Fruit fly (Drosophila melanogaster) whole organism, prepupa: Measurements from ENCODE around the gene IntS14.

ENCODE experiments used
- Blimp-1 ChIP-seq: fragments of 200-800 bp; sonication (Bioruptor generic); optimal IDR thresholded peaks from 3 replicates; lab custom pipeline; 2017; ENCODE audit warnings: missing biosample characterization, missing genetic modification characterization, mild to moderate bottlenecking, moderate library complexity, missing genetic modification reagents
- CG10669 ChIP-seq: fragments of 200-800 bp; sonication (Bioruptor generic); optimal IDR thresholded peaks from 3 replicates; lab custom pipeline; 2018; ENCODE audit warnings: missing biosample characterization, mild to moderate bottlenecking, missing genetic modification characterization, moderate library complexity
- CG11294 ChIP-seq: fragments of 200-800 bp; sonication (Bioruptor generic); IDR thresholded peaks from 2 replicates; pipeline ENCODE4 v1.3.6; 2022; ENCODE audit warnings: missing biosample characterization, missing genetic modification characterization
- CG11902 ChIP-seq: fragments of 200-800 bp; sonication (Bioruptor generic); optimal IDR thresholded peaks from 3 replicates; lab custom pipeline; 2016; ENCODE audit warnings: missing biosample characterization, missing genetic modification characterization
- CG15336 ChIP-seq: fragments of 200-800 bp; sonication (Bioruptor generic); IDR thresholded peaks from 2 replicates; pipeline ENCODE4 v1.3.6; 2022; ENCODE audit warnings: missing biosample characterization, missing genetic modification characterization
- CG1621 ChIP-seq: fragments of 200-800 bp; sonication (Bioruptor generic); optimal IDR thresholded peaks from 3 replicates; lab custom pipeline; 2018; ENCODE audit warnings: missing biosample characterization, mild to moderate bottlenecking, missing genetic modification characterization
- CG16779 ChIP-seq: fragments of 200-800 bp; sonication (Bioruptor generic); optimal IDR thresholded peaks from 3 replicates; lab custom pipeline; 2017; ENCODE audit warnings: missing biosample characterization, mild to moderate bottlenecking, missing genetic modification characterization
- CG3032 ChIP-seq: fragments of 200-800 bp; optimal IDR thresholded peaks from 2 replicates; lab custom pipeline; 2019; ENCODE audit warnings: missing biosample characterization, mild to moderate bottlenecking, missing genetic modification characterization, moderate library complexity
- CG31627 ChIP-seq: fragments of 200-800 bp; sonication (Bioruptor generic); optimal IDR thresholded peaks from 3 replicates; lab custom pipeline; 2016; ENCODE audit warnings: missing biosample characterization, missing genetic modification characterization
- CG32006 ChIP-seq: fragments of 200-800 bp; sonication (Bioruptor generic); optimal IDR thresholded peaks from 3 replicates; lab custom pipeline; 2017; ENCODE audit warnings: missing biosample characterization, mild to moderate bottlenecking, missing genetic modification characterization
- CG34406 ChIP-seq: fragments of 200-800 bp; sonication (Bioruptor generic); optimal IDR thresholded peaks from 3 replicates; lab custom pipeline; 2016; ENCODE audit warnings: missing biosample characterization, missing genetic modification characterization
- CG3919 ChIP-seq: fragments of 200-800 bp; sonication (Bioruptor generic); optimal IDR thresholded peaks from 3 replicates; lab custom pipeline; 2016; ENCODE audit warnings: missing biosample characterization, missing genetic modification characterization
- CG4318 ChIP-seq: fragments of 200-800 bp; sonication (Bioruptor generic); optimal IDR thresholded peaks from 3 replicates; lab custom pipeline; 2017; ENCODE audit warnings: missing biosample characterization, mild to moderate bottlenecking, missing genetic modification characterization
- CG6792 ChIP-seq: fragments of 200-800 bp; sonication (Bioruptor generic); optimal IDR thresholded peaks from 3 replicates; lab custom pipeline; 2016; ENCODE audit warnings: missing biosample characterization, missing genetic modification characterization
- CG6808 ChIP-seq: fragments of 200-800 bp; sonication (Bioruptor generic); optimal IDR thresholded peaks from 3 replicates; lab custom pipeline; 2017; ENCODE audit warnings: missing biosample characterization, missing genetic modification characterization, mild to moderate bottlenecking, moderate library complexity, missing genetic modification reagents
- CG6854 ChIP-seq: fragments of 200-800 bp; sonication (Bioruptor generic); optimal IDR thresholded peaks from 2 replicates; lab custom pipeline; 2017; ENCODE audit warnings: missing biosample characterization, mild to moderate bottlenecking, missing genetic modification characterization
- CG7368 ChIP-seq: fragments of 200-800 bp; sonication (Bioruptor generic); optimal IDR thresholded peaks from 3 replicates; lab custom pipeline; 2016; ENCODE audit warnings: missing biosample characterization, missing genetic modification characterization
- CG8119 ChIP-seq: fragments of 200-800 bp; sonication (Bioruptor generic); IDR thresholded peaks from 3 replicates; pipeline ENCODE4 v1.3.6; 2022; ENCODE audit warnings: missing biosample characterization, missing genetic modification characterization
- CG8319 ChIP-seq: fragments of 200-800 bp; sonication (Bioruptor generic); optimal IDR thresholded peaks from 3 replicates; lab custom pipeline; 2016; ENCODE audit warnings: missing biosample characterization, missing genetic modification characterization
- CG8632 ChIP-seq: fragments of 200-800 bp; sonication (Bioruptor generic); optimal IDR thresholded peaks from 3 replicates; lab custom pipeline; 2016; ENCODE audit warnings: missing biosample characterization, missing genetic modification characterization
- CG9139 ChIP-seq: fragments of 200-800 bp; sonication (Bioruptor generic); optimal IDR thresholded peaks from 3 replicates; lab custom pipeline; 2017; ENCODE audit warnings: missing biosample characterization, mild to moderate bottlenecking, missing genetic modification characterization
- Eip75B ChIP-seq: fragments of 200-800 bp; sonication (Bioruptor generic); optimal IDR thresholded peaks from 3 replicates; lab custom pipeline; 2016; ENCODE audit warnings: missing biosample characterization, missing genetic modification characterization
- Eip78C ChIP-seq: fragments of 200-800 bp; sonication (Bioruptor generic); peaks from one replicate; lab custom pipeline; 2016; ENCODE audit warnings: missing biosample characterization, missing genetic modification characterization
- Eip93F ChIP-seq: fragments of 200-800 bp; sonication (Bioruptor generic); optimal IDR thresholded peaks from 2 replicates; lab custom pipeline; 2016; ENCODE audit warnings: missing biosample characterization, mild to moderate bottlenecking, missing genetic modification characterization
- Ets21C ChIP-seq: fragments of 200-800 bp; sonication (Bioruptor generic); optimal IDR thresholded peaks from 3 replicates; lab custom pipeline; 2016; ENCODE audit warnings: missing biosample characterization, missing genetic modification characterization
- Ets96B ChIP-seq: fragments of 200-800 bp; optimal IDR thresholded peaks from 2 replicates; lab custom pipeline; 2019; ENCODE audit warnings: missing biosample characterization, mild to moderate bottlenecking, missing genetic modification characterization, moderate library complexity
- Gug ChIP-seq: fragments of 200-800 bp; sonication (Bioruptor generic); IDR thresholded peaks from 2 replicates; pipeline ENCODE4 v1.3.6; 2022; ENCODE audit warnings: missing biosample characterization, missing genetic modification characterization
- Hr38 ChIP-seq: sonication (Bioruptor generic); optimal IDR thresholded peaks from 2 replicates; lab custom pipeline; 2016; ENCODE audit warnings: missing biosample characterization, missing genetic modification characterization
- Hr39 ChIP-seq: fragments of 200-800 bp; sonication (Bioruptor generic); optimal IDR thresholded peaks from 2 replicates; lab custom pipeline; 2016; ENCODE audit warnings: missing biosample characterization, missing genetic modification characterization
- Hr4 ChIP-seq: fragments of 200-800 bp; sonication (Bioruptor generic); optimal IDR thresholded peaks from 3 replicates; lab custom pipeline; 2016; ENCODE audit warnings: missing biosample characterization, missing genetic modification characterization
- Met ChIP-seq: fragments of 200-800 bp; sonication (Bioruptor generic); optimal IDR thresholded peaks from 3 replicates; lab custom pipeline; 2016; ENCODE audit warnings: missing biosample characterization, missing genetic modification characterization
- OdsH ChIP-seq: fragments of 200-800 bp; sonication (Bioruptor generic); optimal IDR thresholded peaks from 3 replicates; lab custom pipeline; 2016; ENCODE audit warnings: missing biosample characterization, missing genetic modification characterization
- Smox ChIP-seq: fragments of 200-800 bp; sonication (Bioruptor generic); optimal IDR thresholded peaks from 3 replicates; lab custom pipeline; 2016; ENCODE audit warnings: missing biosample characterization, missing genetic modification characterization
- Sox102F ChIP-seq: fragments of 200-800 bp; sonication (Bioruptor generic); optimal IDR thresholded peaks from 2 replicates; lab custom pipeline; 2016; ENCODE audit warnings: missing biosample characterization, mild to moderate bottlenecking, missing genetic modification characterization
- Sox14 ChIP-seq: fragments of 200-800 bp; sonication (Bioruptor generic); optimal IDR thresholded peaks from 3 replicates; lab custom pipeline; 2016; ENCODE audit warnings: missing biosample characterization, missing genetic modification characterization
- achi ChIP-seq: fragments of 200-800 bp; sonication (Bioruptor generic); optimal IDR thresholded peaks from 3 replicates; lab custom pipeline; 2016; ENCODE audit warnings: missing biosample characterization, missing genetic modification characterization
- acj6 ChIP-seq: fragments of 200-800 bp; sonication (Bioruptor generic); optimal IDR thresholded peaks from 3 replicates; lab custom pipeline; 2016; ENCODE audit warnings: missing biosample characterization, missing genetic modification characterization
- cyc ChIP-seq: fragments of 200-800 bp; sonication (Bioruptor generic); optimal IDR thresholded peaks from 3 replicates; lab custom pipeline; 2016; ENCODE audit warnings: missing biosample characterization, missing genetic modification characterization
- dac ChIP-seq: fragments of 200-800 bp; sonication (Bioruptor generic); optimal IDR thresholded peaks from 2 replicates; lab custom pipeline; 2017; ENCODE audit warnings: missing biosample characterization, mild to moderate bottlenecking, missing genetic modification characterization
- dsx ChIP-seq: fragments of 200-800 bp; optimal IDR thresholded peaks from 3 replicates; lab custom pipeline; 2019; ENCODE audit warnings: missing biosample characterization, mild to moderate bottlenecking, missing genetic modification characterization, moderate library complexity; ENCODE audit not compliant: poor library complexity, severe bottlenecking
- esn ChIP-seq: fragments of 200-800 bp; sonication (Bioruptor generic); optimal IDR thresholded peaks from 2 replicates; lab custom pipeline; 2016; ENCODE audit warnings: missing biosample characterization, mild to moderate bottlenecking, missing genetic modification characterization, moderate library complexity
- fd59A ChIP-seq: fragments of 200-800 bp; sonication (Bioruptor generic); optimal IDR thresholded peaks from 2 replicates; lab custom pipeline; 2017; ENCODE audit warnings: missing biosample characterization, mild to moderate bottlenecking, missing genetic modification characterization, missing genetic modification reagents
- fd85E ChIP-seq: fragments of 200-800 bp; sonication (Bioruptor generic); optimal IDR thresholded peaks from 3 replicates; lab custom pipeline; 2016; ENCODE audit warnings: missing biosample characterization, missing genetic modification characterization
- fkh ChIP-seq: fragments of 200-800 bp; sonication (Bioruptor generic); optimal IDR thresholded peaks from 3 replicates; lab custom pipeline; 2017; ENCODE audit warnings: missing biosample characterization, mild to moderate bottlenecking, missing genetic modification characterization, moderate library complexity
- lz ChIP-seq: fragments of 200-800 bp; sonication (Bioruptor generic); optimal IDR thresholded peaks from 3 replicates; lab custom pipeline; 2016; ENCODE audit warnings: missing biosample characterization, missing genetic modification characterization
- net ChIP-seq: fragments of 200-800 bp; sonication (Bioruptor generic); optimal IDR thresholded peaks from 3 replicates; lab custom pipeline; 2016; ENCODE audit warnings: missing biosample characterization, missing genetic modification characterization
- spab ChIP-seq: fragments of 200-800 bp; sonication (Bioruptor generic); optimal IDR thresholded peaks from 2 replicates; lab custom pipeline; 2017; ENCODE audit warnings: missing biosample characterization, mild to moderate bottlenecking, missing genetic modification characterization, missing genetic modification reagents
- ss ChIP-seq, 2 experiments: fragments of 200-800 bp; sonication (Bioruptor generic); optimal IDR thresholded peaks; 2 replicates in 1 of 2; 3 replicates in 1 of 2; lab custom pipeline; 2017 to 2018; ENCODE audit warnings: mild to moderate bottlenecking in 2 of 2, missing biosample characterization in 2 of 2, missing genetic modification characterization in 2 of 2, moderate library complexity in 1 of 2
- vri ChIP-seq: fragments of 200-800 bp; sonication (Bioruptor generic); optimal IDR thresholded peaks from 3 replicates; lab custom pipeline; 2016; ENCODE audit warnings: missing biosample characterization, mild to moderate bottlenecking, missing genetic modification characterization

Gene IntS14

DNA sequence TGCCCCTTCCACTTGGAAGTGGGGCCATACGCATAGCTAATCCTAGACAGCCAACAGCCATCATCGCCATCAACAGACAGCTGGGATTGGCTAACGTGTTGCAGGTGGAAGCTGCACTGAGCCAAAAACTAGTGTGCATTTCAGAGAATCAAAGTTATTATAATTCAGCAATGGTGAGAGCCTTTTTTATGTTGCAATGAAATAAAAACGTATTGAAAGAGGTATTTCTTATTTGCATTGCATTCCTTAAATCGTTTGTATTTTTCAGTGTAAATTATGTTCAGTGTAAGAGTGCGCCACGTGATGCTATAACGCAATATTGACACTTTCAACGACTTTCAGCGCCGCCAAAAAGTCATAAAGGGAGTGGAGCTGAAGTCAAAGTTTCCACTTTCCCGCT is 49.3 kb downstream of the IntS14 start:
- TF ChIP-seq CG1621 (tag; lab: Kevin White, UChicago): no peak
- no peak for TF ChIP-seq esn (GFP tag; lab: Kevin White, UChicago)
- TF ChIP-seq CG8119: no peak
- peak; percentile 47 for TF ChIP-seq Eip78C (GFP tag; lab: Kevin White, UChicago)
- no peak for TF ChIP-seq fkh
- TF ChIP-seq OdsH (GFP tag; lab: Kevin White, UChicago): peak; percentile 6
- TF ChIP-seq CG4318 (GFP tag; lab: Kevin White, UChicago): no peak
- TF ChIP-seq ss (GFP tag; optimal IDR thresholded peaks at IDR 0.05; lab: Kevin White, UChicago): no peak
- no peak for TF ChIP-seq CG6792

DNA sequence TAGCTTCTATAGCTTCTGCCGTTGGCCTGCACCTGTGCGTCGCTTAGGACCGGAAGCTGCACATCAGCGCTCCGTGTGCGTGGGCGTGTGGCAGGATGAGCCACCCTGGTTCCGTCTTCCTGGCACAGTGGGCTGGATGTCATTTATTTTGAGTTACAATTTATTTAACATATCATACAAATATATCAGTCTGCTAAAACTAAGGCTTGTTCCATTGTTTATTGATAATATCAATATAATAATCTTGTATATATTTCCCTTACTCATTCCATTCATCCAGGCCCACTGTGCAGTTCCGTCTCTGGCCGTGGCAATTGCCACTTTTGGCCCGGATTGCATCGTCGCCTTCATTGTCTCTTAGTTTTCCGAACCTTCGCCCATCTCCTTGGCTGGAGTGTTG is 50.2 kb downstream of the IntS14 start:
- TF ChIP-seq CG3919 (peak; percentile 11), Ets21C (GFP tag; lab: Kevin White, UChicago) (no peak), Eip93F (GFP tag; lab: Kevin White, UChicago) (no peak), net (no peak), CG4318 (GFP tag; lab: Kevin White, UChicago) (no peak), CG31627 (GFP tag; lab: Kevin White, UChicago) (no peak), acj6 (no peak), Sox14 (GFP tag; lab: Kevin White, UChicago) (no peak), CG32006 (no peak), Eip78C (GFP tag; lab: Kevin White, UChicago) (peak; percentile 51), Hr4 (GFP tag; lab: Kevin White, UChicago) (no peak), dac (GFP tag; lab: Kevin White, UChicago) (no peak), CG6854 (GFP tag; lab: Kevin White, UChicago) (no peak), CG34406 (GFP tag; lab: Kevin White, UChicago) (no peak), Ets96B (tag; lab: Kevin White, UChicago) (no peak), CG8319 (GFP tag; lab: Kevin White, UChicago) (no peak), CG16779 (tag; lab: Kevin White, UChicago) (no peak), cyc (GFP tag; lab: Kevin White, UChicago) (no peak), CG9139 (no peak), vri (GFP tag; lab: Kevin White, UChicago) (no peak), CG8632 (GFP tag; lab: Kevin White, UChicago) (no peak), Blimp-1 (GFP tag; lab: Kevin White, UChicago) (no peak), ss (GFP tag; optimal IDR thresholded peaks at IDR 0.05; lab: Kevin White, UChicago) (no peak), CG10669 (GFP tag; lab: Kevin White, UChicago) (no peak), CG6808 (no peak), CG11294 (no peak), achi (GFP tag; lab: Kevin White, UChicago) (peak; percentile 4), Hr39 (no peak), CG15336 (GFP tag; lab: Robert Waterston, UW) (no peak), Eip75B (GFP tag; lab: Kevin White, UChicago) (no peak), dsx (GFP tag; lab: Kevin White, UChicago) (no peak), lz (GFP tag; lab: Kevin White, UChicago) (no peak), Sox102F (no peak), fd85E (GFP tag; lab: Kevin White, UChicago) (no peak), spab (GFP tag; lab: Kevin White, UChicago) (no peak), CG1621 (tag; lab: Kevin White, UChicago) (no peak), esn (GFP tag; lab: Kevin White, UChicago) (peak; percentile 1), CG3032 (tag; lab: Kevin White, UChicago) (no peak), Met (GFP tag; lab: Kevin White, UChicago) (no peak), CG11902 (GFP tag; lab: Kevin White, UChicago) (no peak), Gug (no peak), fkh (no peak), fd59A (GFP tag; lab: Kevin White, UChicago) (no peak), Smox (GFP tag; lab: Kevin White, UChicago) (peak; percentile 4), OdsH (GFP tag; lab: Kevin White, UChicago) (peak; percentile 18), CG6792 (peak; percentile 6), Hr38 (no peak), CG8119 (no peak), CG7368 (GFP tag; lab: Kevin White, UChicago) (no peak)
